Worm (Caenorhabditis elegans): ENCODE data around the gene gmeb-3.

DNA sequence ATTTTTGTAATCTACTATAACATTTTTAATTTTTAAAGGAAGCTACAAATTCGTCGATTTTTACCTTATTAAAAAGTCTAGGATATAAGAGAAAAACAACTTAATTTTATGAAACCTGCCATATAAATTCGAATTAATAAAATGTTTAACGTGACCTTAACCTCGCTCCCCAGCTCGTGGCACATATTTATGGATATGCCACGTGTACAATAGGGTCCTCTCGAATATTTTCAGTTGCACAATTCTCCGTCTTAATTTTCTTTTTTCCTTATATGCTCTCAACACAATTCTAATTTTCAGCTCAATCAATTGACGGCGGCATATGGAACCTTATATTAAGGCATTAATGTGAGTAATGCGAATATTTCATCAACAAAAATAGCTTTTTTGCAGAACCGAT, 32.0 kb upstream of the gmeb-3 start, which contains the start of gene F34D10.4:
- no peak for TF ChIP-seq elt-1 (tag; optimal IDR thresholded peaks at IDR 0.05; ENCODE audit: borderline replicate concordance, insufficient read depth)
- TF ChIP-seq nhr-12 (tag; optimal IDR thresholded peaks at IDR 0.05) = no peak
- no peak for TF ChIP-seq unc-62 (GFP tag; optimal IDR thresholded peaks at IDR 0.05)
- no peak for TF ChIP-seq blmp-1 (tag; optimal IDR thresholded peaks at IDR 0.05)
- no peak for TF ChIP-seq snpc-4 (tag; optimal IDR thresholded peaks at IDR 0.05)
- no peak for TF ChIP-seq pha-4 (tag; optimal IDR thresholded peaks at IDR 0.05)
- no peak for TF ChIP-seq cnd-1 (tag; optimal IDR thresholded peaks at IDR 0.05)
- TF ChIP-seq ztf-11 (tag; optimal IDR thresholded peaks at IDR 0.05) = no peak
- TF ChIP-seq nhr-76 (tag; optimal IDR thresholded peaks at IDR 0.05) = no peak
- TF ChIP-seq mab-5 (tag; optimal IDR thresholded peaks at IDR 0.05) = no peak
- TF ChIP-seq mep-1 (tag; optimal IDR thresholded peaks at IDR 0.05) = no peak
- TF ChIP-seq nhr-237 (tag; optimal IDR thresholded peaks at IDR 0.05) = no peak
- no peak for TF ChIP-seq elt-3 (tag; optimal IDR thresholded peaks at IDR 0.05)
- no peak for TF ChIP-seq lin-13 (tag; optimal IDR thresholded peaks at IDR 0.05)

Data from whole organism, mixed stage, embryonic.